Worm (Caenorhabditis elegans) whole organism, L4/young adult: ENCODE measurements around the gene tbc-1.

Source experiments
- W03F9.2 ChIP-seq: fragments of 150-350 bp; optimal IDR thresholded peaks from 2 replicates; lab custom pipeline; 2014; ENCODE audit warnings: missing biosample characterization, missing genetic modification characterization
- him-1 ChIP-seq: sonication (generic microtip); optimal IDR thresholded peaks from 2 replicates; lab custom pipeline; 2016; ENCODE audit warnings: missing genotype, missing genetic modification reagents, missing genetic modification characterization, missing compliant biosample characterization

ce11 chrX:14951797-14952196 lies 18.8 kb upstream of the tbc-1 start:
- TF ChIP-seq him-1 (tag; lab: Kevin White, UChicago) (no peak), W03F9.2 (tag; lab: Kevin White, UChicago) (no peak)
